Fruit fly (Drosophila melanogaster) whole organism, embryonic: ENCODE measurements around the gene SrpRbeta.
A peak's percentile ranks its signal among the peaks of the same experiment; 100 is the strongest.

Experiments used
- Bgb ChIP-seq: fragments of 200-800 bp; sonication (Bioruptor generic); IDR thresholded peaks from 2 replicates; pipeline ENCODE4 v1.3.6; 2022; ENCODE audit warnings: missing biosample characterization, missing genetic modification characterization; ENCODE audit not compliant: partially characterized antibody
- CG12769 ChIP-seq: fragments of 200-800 bp; sonication (Bioruptor generic); optimal IDR thresholded peaks from 2 replicates; lab custom pipeline; 2019; ENCODE audit warnings: missing biosample characterization, mild to moderate bottlenecking, missing genetic modification characterization, moderate library complexity
- CG13296 ChIP-seq: fragments of 200-800 bp; sonication (Bioruptor generic); optimal IDR thresholded peaks from 3 replicates; lab custom pipeline; 2018; ENCODE audit warnings: missing biosample characterization, mild to moderate bottlenecking, missing genetic modification characterization
- CG14441 ChIP-seq: fragments of 200-800 bp; sonication (Bioruptor generic); IDR thresholded peaks from 2 replicates; pipeline ENCODE4 v1.3.6; 2022; ENCODE audit warnings: missing biosample characterization, missing genetic modification characterization
- CG15011 ChIP-seq: fragments of 200-800 bp; sonication (Bioruptor generic); optimal IDR thresholded peaks from 3 replicates; lab custom pipeline; 2018; ENCODE audit warnings: missing biosample characterization, mild to moderate bottlenecking, missing genetic modification characterization
- CG15696 ChIP-seq: fragments of 200-800 bp; sonication (Bioruptor generic); optimal IDR thresholded peaks from 2 replicates; lab custom pipeline; 2019; ENCODE audit warnings: missing biosample characterization, mild to moderate bottlenecking, missing genetic modification characterization, moderate library complexity
- CG1603 ChIP-seq: fragments of 200-800 bp; sonication (Bioruptor generic); optimal IDR thresholded peaks from 2 replicates; lab custom pipeline; 2019; ENCODE audit warnings: missing biosample characterization, mild to moderate bottlenecking, missing genetic modification characterization, moderate library complexity
- CG2712 ChIP-seq: fragments of 200-800 bp; optimal IDR thresholded peaks from 3 replicates; lab custom pipeline; 2019; ENCODE audit warnings: missing biosample characterization, mild to moderate bottlenecking, missing genetic modification characterization, moderate library complexity
- CG31224 ChIP-seq: fragments of 200-800 bp; sonication (Bioruptor generic); IDR thresholded peaks from 2 replicates; pipeline ENCODE4 v1.3.6; 2022; ENCODE audit warnings: missing biosample characterization, missing genetic modification characterization
- CG34376 ChIP-seq: fragments of 200-800 bp; sonication (Bioruptor generic); optimal IDR thresholded peaks from 2 replicates; lab custom pipeline; 2018; ENCODE audit warnings: missing biosample characterization, mild to moderate bottlenecking, missing genetic modification characterization
- CG4730 ChIP-seq: fragments of 200-800 bp; sonication (Bioruptor generic); IDR thresholded peaks from 2 replicates; pipeline ENCODE4 v1.3.6; 2022; ENCODE audit warnings: missing biosample characterization, missing genetic modification characterization
- CG4820 ChIP-seq: fragments of 200-800 bp; sonication (Bioruptor generic); optimal IDR thresholded peaks from 3 replicates; lab custom pipeline; 2016; ENCODE audit warnings: missing biosample characterization, missing genetic modification characterization
- CG5245 ChIP-seq: fragments of 200-800 bp; sonication (Bioruptor generic); optimal IDR thresholded peaks from 3 replicates; lab custom pipeline; 2016; ENCODE audit warnings: missing biosample characterization, missing genetic modification characterization
- CG6175 ChIP-seq: fragments of 200-800 bp; sonication (Bioruptor generic); IDR thresholded peaks from 3 replicates; pipeline ENCODE4 v1.3.6; 2022; ENCODE audit warnings: missing biosample characterization, missing genetic modification characterization
- CG6813 ChIP-seq: fragments of 200-800 bp; sonication (Bioruptor generic); optimal IDR thresholded peaks from 2 replicates; lab custom pipeline; 2017; ENCODE audit warnings: missing biosample characterization, missing genetic modification characterization, mild to moderate bottlenecking, moderate library complexity, missing genetic modification reagents
- CG7556 ChIP-seq: fragments of 200-800 bp; sonication (Bioruptor generic); optimal IDR thresholded peaks from 2 replicates; lab custom pipeline; 2017; ENCODE audit warnings: missing biosample characterization, mild to moderate bottlenecking, missing genetic modification characterization
- CG8290 ChIP-seq, 3 experiments: fragments of 200-800 bp; sonication (Bioruptor generic); optimal IDR thresholded peaks; 2 replicates each; lab custom pipeline; 2016 to 2019; ENCODE audit warnings: missing biosample characterization in 3 of 3, missing genetic modification characterization in 3 of 3, mild to moderate bottlenecking in 2 of 3, moderate library complexity in 1 of 3
- CG9215 ChIP-seq: fragments of 200-800 bp; sonication (Bioruptor generic); IDR thresholded peaks from 2 replicates; pipeline ENCODE4 v1.3.6; 2022; ENCODE audit warnings: missing biosample characterization, missing genetic modification characterization
- Dbx ChIP-seq: fragments of 200-800 bp; sonication (Bioruptor generic); IDR thresholded peaks from 3 replicates; pipeline ENCODE4 v1.3.6; 2022; ENCODE audit warnings: missing biosample characterization, missing genetic modification characterization
- Deaf1 ChIP-seq: fragments of 200-800 bp; optimal IDR thresholded peaks from 3 replicates; lab custom pipeline; 2019; ENCODE audit warnings: missing biosample characterization, mild to moderate bottlenecking, missing genetic modification characterization, moderate library complexity
- Fer1 ChIP-seq: fragments of 200-800 bp; sonication (Bioruptor generic); optimal IDR thresholded peaks from 2 replicates; lab custom pipeline; 2017; ENCODE audit warnings: missing biosample characterization, mild to moderate bottlenecking, missing genetic modification characterization
- Hr3 ChIP-seq: fragments of 200-800 bp; sonication (Bioruptor generic); optimal IDR thresholded peaks from 3 replicates; lab custom pipeline; 2016; ENCODE audit warnings: missing biosample characterization, missing genetic modification characterization
- Jarid2 ChIP-seq: fragments of 200-800 bp; sonication (Bioruptor generic); optimal IDR thresholded peaks from 3 replicates; lab custom pipeline; 2017; ENCODE audit warnings: mild to moderate bottlenecking, missing biosample characterization, missing genetic modification reagents, missing genetic modification characterization
- Lim3 ChIP-seq: fragments of 200-800 bp; sonication (Bioruptor generic); IDR thresholded peaks from 2 replicates; pipeline ENCODE4 v1.3.6; 2022; ENCODE audit warnings: missing biosample characterization, missing genetic modification characterization
- MESR4 ChIP-seq: fragments of 200-800 bp; sonication (Bioruptor generic); optimal IDR thresholded peaks from 2 replicates; lab custom pipeline; 2018; ENCODE audit warnings: missing biosample characterization, mild to moderate bottlenecking, missing genetic modification characterization, moderate library complexity
- Med ChIP-seq: fragments of 200-800 bp; sonication (Bioruptor generic); peaks from one replicate; lab custom pipeline; 2016; ENCODE audit warnings: missing biosample characterization, missing genetic modification characterization, mild to moderate bottlenecking, inconsistent platforms, moderate library complexity
- NFAT ChIP-seq: fragments of 200-800 bp; sonication (Bioruptor generic); IDR thresholded peaks from 2 replicates; pipeline ENCODE4 v1.3.6; 2022; ENCODE audit warnings: missing biosample characterization, missing genetic modification characterization
- NfI ChIP-seq: fragments of 200-800 bp; sonication (Bioruptor generic); optimal IDR thresholded peaks from 3 replicates; lab custom pipeline; 2018; ENCODE audit warnings: missing biosample characterization, mild to moderate bottlenecking, missing genetic modification characterization, moderate library complexity
- Pdp1 ChIP-seq, 2 experiments: fragments of 200-800 bp; sonication (Bioruptor generic); optimal IDR thresholded peaks; 3 replicates each; lab custom pipeline; 2016; ENCODE audit warnings: missing biosample characterization in 2 of 2, missing genetic modification characterization in 2 of 2, mild to moderate bottlenecking in 1 of 2, moderate library complexity in 1 of 2
- Trl ChIP-seq, 3 experiments: fragments of >200 bp in 2 of 3; fragments of 200-800 bp in 1 of 3; sonication (Bioruptor generic) in 1 of 3; optimal IDR thresholded peaks; 2 replicates in 1 of 3; 3 replicates in 2 of 3; lab custom pipeline; 2016 to 2017; ENCODE audit warnings: missing biosample characterization in 1 of 3, missing genetic modification characterization in 1 of 3
- YL-1 ChIP-seq: fragments of 200-800 bp; sonication (Bioruptor generic); optimal IDR thresholded peaks from 3 replicates; lab custom pipeline; 2017; ENCODE audit warnings: missing biosample characterization, mild to moderate bottlenecking, missing genetic modification characterization
- chif ChIP-seq, 2 experiments: fragments of 200-800 bp; sonication (Bioruptor generic); optimal IDR thresholded peaks; 3 replicates each; lab custom pipeline; 2016; ENCODE audit warnings: missing biosample characterization in 2 of 2, missing genetic modification characterization in 2 of 2
- ems ChIP-seq: fragments of 200-800 bp; sonication (Bioruptor generic); optimal IDR thresholded peaks from 3 replicates; lab custom pipeline; 2016; ENCODE audit warnings: missing biosample characterization, missing genetic modification characterization
- exex ChIP-seq: fragments of 200-800 bp; sonication (Bioruptor generic); optimal IDR thresholded peaks from 4 replicates; lab custom pipeline; 2018; ENCODE audit warnings: missing biosample characterization, mild to moderate bottlenecking, missing genetic modification characterization, moderate library complexity
- eyg ChIP-seq: fragments of 200-800 bp; sonication (Bioruptor generic); optimal IDR thresholded peaks from 3 replicates; lab custom pipeline; 2016; ENCODE audit warnings: missing biosample characterization, missing genetic modification characterization
- gem ChIP-seq: fragments of 200-800 bp; sonication (Bioruptor generic); optimal IDR thresholded peaks from 2 replicates; lab custom pipeline; 2019; ENCODE audit warnings: missing biosample characterization, mild to moderate bottlenecking, missing genetic modification characterization, moderate library complexity
- gsb ChIP-seq: fragments of 200-800 bp; sonication (Bioruptor generic); IDR thresholded peaks from 2 replicates; pipeline ENCODE4 v1.3.6; 2022; ENCODE audit warnings: missing biosample characterization, missing genetic modification characterization
- jigr1 ChIP-seq: fragments of 200-800 bp; sonication (Bioruptor generic); IDR thresholded peaks from 3 replicates; pipeline ENCODE4 v1.3.6; 2022; ENCODE audit warnings: missing biosample characterization, missing genetic modification characterization
- lilli ChIP-seq: fragments of 200-800 bp; sonication (Bioruptor generic); optimal IDR thresholded peaks from 3 replicates; lab custom pipeline; 2016; ENCODE audit warnings: missing biosample characterization, missing genetic modification characterization
- lmd ChIP-seq: fragments of 200-800 bp; sonication (Bioruptor generic); IDR thresholded peaks from 2 replicates; pipeline ENCODE4 v1.3.6; 2022; ENCODE audit warnings: missing biosample characterization, missing genetic modification characterization
- nau ChIP-seq: fragments of 200-800 bp; sonication (Bioruptor generic); optimal IDR thresholded peaks from 3 replicates; lab custom pipeline; 2017; ENCODE audit warnings: missing biosample characterization, mild to moderate bottlenecking, missing genetic modification characterization, missing genetic modification reagents
- nerfin-1 ChIP-seq: fragments of 200-800 bp; sonication (Bioruptor generic); optimal IDR thresholded peaks from 3 replicates; lab custom pipeline; 2019; ENCODE audit warnings: missing biosample characterization, mild to moderate bottlenecking, missing genetic modification characterization, moderate library complexity
- sc ChIP-seq, 3 experiments: fragments of >200 bp in 2 of 3; fragments of 200-800 bp in 1 of 3; sonication (Bioruptor generic) in 1 of 3; optimal IDR thresholded peaks; 2 replicates in 2 of 3; 3 replicates in 1 of 3; lab custom pipeline; 2017; ENCODE audit warnings: mild to moderate bottlenecking in 1 of 3, missing biosample characterization in 1 of 3, missing genetic modification characterization in 1 of 3, missing genetic modification reagents in 1 of 3
- sob ChIP-seq: fragments of 200-800 bp; sonication (Bioruptor generic); IDR thresholded peaks from 2 replicates; pipeline ENCODE4 v1.3.6; 2022; ENCODE audit warnings: missing biosample characterization, missing genetic modification characterization
- wek ChIP-seq: fragments of 200-800 bp; sonication (Bioruptor generic); optimal IDR thresholded peaks from 3 replicates; lab custom pipeline; 2018; ENCODE audit warnings: missing biosample characterization, mild to moderate bottlenecking, missing genetic modification characterization, moderate library complexity

The SrpRbeta gene

DNA sequence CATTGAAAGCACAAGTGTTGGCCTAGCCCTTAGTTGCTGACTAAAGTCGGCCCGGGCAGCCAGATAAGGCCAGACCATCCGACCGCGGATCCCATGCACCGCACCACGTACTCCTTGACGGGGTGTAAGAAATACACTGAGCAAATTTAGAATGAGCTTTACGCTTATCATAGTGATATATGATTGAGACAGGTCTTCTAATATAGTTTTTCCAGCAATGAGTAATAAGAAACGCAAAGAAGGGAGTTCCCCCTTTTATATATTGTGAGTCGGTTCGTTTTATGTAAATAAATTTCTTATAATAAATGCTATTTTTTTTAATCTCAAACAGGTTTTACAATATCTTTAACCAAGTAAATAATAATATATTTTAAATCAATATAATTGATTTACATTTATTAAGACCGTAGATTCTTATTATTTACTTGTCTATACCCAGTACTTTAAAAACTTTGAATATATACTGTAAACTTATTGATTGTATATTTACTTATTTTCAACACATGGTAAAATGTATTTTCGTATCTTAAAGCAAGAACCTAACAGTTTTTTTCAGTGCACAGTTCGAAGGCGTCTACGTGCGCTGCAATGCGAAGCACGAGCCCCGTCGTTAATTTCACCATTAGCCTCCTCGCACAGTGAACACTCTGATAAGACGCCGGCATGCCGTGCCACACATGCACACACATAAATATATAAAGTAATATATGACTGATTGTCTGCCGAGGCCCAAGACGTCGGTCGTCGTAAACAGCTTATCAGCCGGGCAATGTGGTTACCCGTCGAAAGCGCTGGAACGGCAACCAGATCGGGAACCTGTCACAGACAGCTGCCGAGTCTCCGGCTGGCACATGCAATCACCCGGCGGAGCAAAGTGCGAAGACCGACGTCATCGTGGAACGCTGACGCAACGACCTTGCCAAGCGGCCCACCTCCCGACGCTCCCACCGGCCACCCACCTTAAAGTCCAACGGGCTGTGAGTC, 27.8 kb downstream of the SrpRbeta start (continued):
- no peak for TF ChIP-seq sc (optimal IDR thresholded peaks at IDR 0.05; lab: Kevin White, UChicago)
- TF ChIP-seq sc (GFP tag; optimal IDR thresholded peaks at IDR 0.05; lab: Kevin White, UChicago) = peak; percentile 19
- no peak for TF ChIP-seq CG5245 (GFP tag; lab: Kevin White, UChicago)
- peak; percentile 85 for TF ChIP-seq CG34376 (GFP tag; lab: Kevin White, UChicago)
- peak; percentile 61 for TF ChIP-seq exex (tag; lab: Kevin White, UChicago)
- TF ChIP-seq ems (GFP tag; lab: Kevin White, UChicago) = no peak
- TF ChIP-seq CG15011 (GFP tag; lab: Kevin White, UChicago) = no peak
- no peak for TF ChIP-seq Jarid2
- TF ChIP-seq NfI = no peak
- TF ChIP-seq MESR4 = no peak
- TF ChIP-seq CG12769 (tag; lab: Kevin White, UChicago) = peak; percentile 88
- TF ChIP-seq CG4730 (GFP tag; lab: Robert Waterston, UW) = no peak
- peak; percentile 76 for TF ChIP-seq gem (tag; lab: Kevin White, UChicago)
- TF ChIP-seq chif (GFP tag; optimal IDR thresholded peaks at IDR 0.05; lab: Kevin White, UChicago) = no peak
- TF ChIP-seq CG15696 = peak; percentile 25
- no peak for TF ChIP-seq Trl (optimal IDR thresholded peaks at IDR 0.05; lab: Kevin White, UChicago)
- no peak for TF ChIP-seq Trl (GFP tag; optimal IDR thresholded peaks at IDR 0.05; lab: Kevin White, UChicago)
- TF ChIP-seq Deaf1 (tag; lab: Kevin White, UChicago) = peak; percentile 82
- TF ChIP-seq nerfin-1 (tag; lab: Kevin White, UChicago) = peak; percentile 18
- TF ChIP-seq YL-1 = peak; percentile 19
- no peak for TF ChIP-seq CG6813 (GFP tag; lab: Kevin White, UChicago)
- no peak for TF ChIP-seq jigr1

dm6 chr3L:8690630-8691029, 29.4 kb downstream of the SrpRbeta start:
- TF ChIP-seq Med (peak; percentile 79), CG7556 (GFP tag; lab: Kevin White, UChicago) (no peak), CG12769 (tag; lab: Kevin White, UChicago) (peak; percentile 9), wek (GFP tag; lab: Kevin White, UChicago) (no peak), CG13296 (GFP tag; lab: Kevin White, UChicago) (peak; percentile 32), Pdp1 (GFP tag; optimal IDR thresholded peaks at IDR 0.05; lab: Kevin White, UChicago) (peak in 1 of 2 experiments; percentile 55), NFAT (GFP tag; lab: Robert Waterston, UW) (0 out of 2 replicates have a peak, but pooled peaks have one; percentile 16), Bgb (GFP tag; lab: Robert Waterston, UW) (no peak), Dbx (GFP tag; lab: Robert Waterston, UW) (0 out of 3 replicates have a peak, but pooled peaks have one; percentile 22), sob (0 out of 2 replicates have a peak, but pooled peaks have one; percentile 15), CG8290 (GFP tag; optimal IDR thresholded peaks at IDR 0.05; lab: Kevin White, UChicago) (no peak), CG8290 (tag; optimal IDR thresholded peaks at IDR 0.05; lab: Kevin White, UChicago) (peak in 1 of 2 experiments; percentile 23), gsb (GFP tag; lab: Robert Waterston, UW) (peak; percentile 4; the same call in 1 of the 2 replicates)
- TF ChIP-seq, all 482 proteins: peak for 9

DNA sequence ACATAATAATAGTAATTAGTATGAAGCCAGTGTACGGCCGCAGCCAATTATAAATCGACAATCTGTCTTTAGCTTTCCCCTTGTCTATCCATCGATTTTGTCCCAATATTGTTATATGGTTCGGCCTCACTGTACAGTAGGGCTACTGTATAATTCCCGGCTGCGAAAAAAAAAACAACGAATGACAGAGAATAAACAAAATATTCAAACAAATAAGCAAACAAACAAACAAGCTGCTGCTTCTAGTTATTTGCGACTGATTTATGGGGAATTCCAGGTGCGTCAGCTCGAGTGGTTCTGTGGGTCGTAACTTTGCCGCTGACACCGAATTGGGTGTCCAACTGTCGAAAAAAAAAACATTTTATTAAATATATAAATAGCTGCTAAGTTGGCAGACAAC, 30.4 kb downstream of the SrpRbeta start:
- no peak for TF ChIP-seq CG14441 (GFP tag; lab: Robert Waterston, UW)
- TF ChIP-seq eyg = no peak
- TF ChIP-seq CG1603 (tag; lab: Kevin White, UChicago) = peak; percentile 14
- TF ChIP-seq Hr3 (GFP tag; lab: Kevin White, UChicago) = no peak
- no peak for TF ChIP-seq lmd
- peak; percentile 77 for TF ChIP-seq Fer1 (GFP tag; lab: Kevin White, UChicago)
- TF ChIP-seq CG6175 (GFP tag; lab: Robert Waterston, UW) = no peak
- no peak for TF ChIP-seq CG4820 (GFP tag; lab: Kevin White, UChicago)
- TF ChIP-seq CG2712 = no peak
- peak; percentile 11 for TF ChIP-seq nau (GFP tag; lab: Kevin White, UChicago)
- no peak for TF ChIP-seq CG9215
- TF ChIP-seq Lim3 = no peak
- TF ChIP-seq lilli = no peak
- TF ChIP-seq CG31224 (GFP tag; lab: Robert Waterston, UW) = no peak
